Fruit fly (Drosophila melanogaster): ENCODE measurements around the gene Uqcc1.

DNA sequence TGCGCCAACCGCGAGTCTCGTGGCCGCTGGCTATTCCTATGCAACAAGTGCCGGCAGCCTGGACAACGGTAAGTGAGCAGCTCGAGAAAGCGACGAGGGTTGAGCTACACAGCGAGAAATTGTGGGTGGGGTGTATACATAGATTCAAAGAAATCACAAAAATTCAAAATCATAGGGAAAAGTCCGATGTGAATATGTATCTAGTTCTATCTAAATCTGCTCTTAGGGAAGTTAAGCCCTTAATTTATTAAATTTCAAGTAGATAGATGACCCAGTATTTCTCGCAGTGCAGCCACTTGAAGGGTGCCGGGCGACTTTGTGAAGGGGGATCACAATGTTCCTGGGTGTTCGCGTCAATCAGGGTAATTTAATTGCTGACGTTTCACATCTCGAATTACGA, 35.4 kb upstream of the Uqcc1 start:
- TF ChIP-seq CG6163 (GFP tag; IDR thresholded peaks at IDR 0.05) (no peak), CG8119 (GFP tag; IDR thresholded peaks at IDR 0.05) (no peak), CG8319 (GFP tag; optimal IDR thresholded peaks at IDR 0.05) (no peak), CG3919 (GFP tag; optimal IDR thresholded peaks at IDR 0.05) (no peak), OdsH (GFP tag; optimal IDR thresholded peaks at IDR 0.05) (no peak), net (GFP tag; optimal IDR thresholded peaks at IDR 0.05) (no peak), Eip78C (GFP tag) (no peak), CG3032 (tag; optimal IDR thresholded peaks at IDR 0.05) (no peak), CG11762 (GFP tag; optimal IDR thresholded peaks at IDR 0.05; ENCODE audit: insufficient read depth) (no peak), Eip75B (GFP tag; optimal IDR thresholded peaks at IDR 0.05) (no peak)
